Worm (Caenorhabditis elegans) whole organism, L3 larva: ENCODE data around the gene nspf-1.

ENCODE experiments used
- daf-12 ChIP-seq: fragments of 150-350 bp; optimal IDR thresholded peaks from 2 replicates; lab custom pipeline; 2014; ENCODE audit warnings: missing biosample characterization, missing genetic modification reagents, missing genetic modification characterization
- elt-2 ChIP-seq: sonication (generic microtip); optimal IDR thresholded peaks from 2 replicates; lab custom pipeline; 2016; ENCODE audit warnings: missing genetic modification reagents, mild to moderate bottlenecking, missing genetic modification characterization, missing compliant biosample characterization
- fkh-10 ChIP-seq: sonication (generic microtip); optimal IDR thresholded peaks from 2 replicates; lab custom pipeline; 2017; ENCODE audit warnings: missing biosample characterization, missing genetic modification reagents, missing genetic modification characterization
- mdl-1 ChIP-seq: fragments of 150-350 bp; optimal IDR thresholded peaks from 2 replicates; lab custom pipeline; 2014; ENCODE audit warnings: missing biosample characterization, missing genetic modification characterization
- mml-1 ChIP-seq: fragments of 150-350 bp; sonication (generic microtip); optimal IDR thresholded peaks from 3 replicates; lab custom pipeline; 2014; ENCODE audit warnings: missing biosample characterization, missing genetic modification characterization
- nhr-28 ChIP-seq: fragments of 150-350 bp; optimal IDR thresholded peaks from 2 replicates; lab custom pipeline; 2014; ENCODE audit warnings: missing biosample characterization, missing genetic modification characterization
- nhr-77 ChIP-seq: fragments of 150-350 bp; optimal IDR thresholded peaks from 2 replicates; lab custom pipeline; 2014; ENCODE audit warnings: missing biosample characterization, missing genetic modification characterization
- unc-39 ChIP-seq: sonication (generic microtip); optimal IDR thresholded peaks from 4 replicates; lab custom pipeline; 2017; ENCODE audit warnings: missing biosample characterization, missing genetic modification characterization

DNA sequence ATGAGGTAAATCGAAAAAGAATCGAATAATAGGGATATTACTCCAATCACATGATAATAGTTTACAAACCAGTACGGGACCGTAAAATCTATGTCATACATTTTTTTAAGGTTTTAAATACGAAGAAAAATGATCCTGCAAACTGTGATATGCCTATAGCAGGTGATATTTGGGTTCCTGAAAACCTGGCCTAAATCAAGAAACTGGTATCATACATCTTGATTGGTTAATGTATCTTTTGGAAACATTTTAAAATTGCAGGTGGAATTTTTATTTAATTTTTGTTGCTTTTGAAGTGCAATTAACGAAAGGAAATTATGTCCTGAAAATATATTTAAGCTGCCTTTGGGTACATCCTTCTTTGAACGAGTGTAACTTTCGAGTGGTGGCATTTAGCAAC, 12.8 kb downstream of the nspf-1 start, which contains the start of gene sri-61:
- TF ChIP-seq unc-39 (tag; lab: Kevin White, UChicago) (no peak), nhr-77 (no peak), daf-12 (no peak), elt-2 (tag; lab: Kevin White, UChicago) (no peak), mml-1 (tag; lab: Kevin White, UChicago) (no peak), fkh-10 (GFP tag; lab: Kevin White, UChicago) (no peak), mdl-1 (no peak), nhr-28 (tag; lab: Kevin White, UChicago) (no peak)
